Worm (Caenorhabditis elegans) whole organism, L2 larva: ENCODE results near the gene rpl-7A.

Experiments
- Y55F3AM.14 ChIP-seq: fragments of 200-800 bp; sonication (Bioruptor generic); optimal IDR thresholded peaks from 2 replicates; lab custom pipeline; 2018; ENCODE audit warnings: mild to moderate bottlenecking, missing genetic modification characterization, missing compliant biosample characterization
- aly-2 ChIP-seq: fragments of 150-350 bp; optimal IDR thresholded peaks from 2 replicates; lab custom pipeline; 2014; ENCODE audit warnings: missing biosample characterization, missing genetic modification characterization
- ama-1 ChIP-seq: fragments of 150-350 bp; optimal IDR thresholded peaks from 2 replicates; lab custom pipeline; 2018; ENCODE audit warnings: inconsistent platforms
- blmp-1 ChIP-seq: sonication (generic microtip); optimal IDR thresholded peaks from 2 replicates; lab custom pipeline; 2017; ENCODE audit warnings: missing genetic modification characterization, mild to moderate bottlenecking, missing compliant biosample characterization, antibody characterized with exemption, moderate library complexity; ENCODE audit not compliant: insufficient read depth
- crh-2 ChIP-seq: sonication (generic microtip); optimal IDR thresholded peaks from 2 replicates; lab custom pipeline; 2017; ENCODE audit warnings: missing biosample characterization, missing genetic modification characterization
- fos-1 ChIP-seq: fragments of 150-350 bp; optimal IDR thresholded peaks from 2 replicates; lab custom pipeline; 2014; ENCODE audit warnings: missing biosample characterization, missing genetic modification characterization
- mbf-1 ChIP-seq: sonication (generic microtip); optimal IDR thresholded peaks from 2 replicates; lab custom pipeline; 2017; ENCODE audit warnings: missing biosample characterization, missing genetic modification characterization
- nhr-11 ChIP-seq: fragments of 150-350 bp; optimal IDR thresholded peaks from 2 replicates; lab custom pipeline; 2014; ENCODE audit warnings: missing biosample characterization, missing genetic modification characterization
- skn-1 ChIP-seq: sonication (generic microtip); optimal IDR thresholded peaks from 2 replicates; lab custom pipeline; 2017; ENCODE audit warnings: missing biosample characterization, missing genetic modification characterization
- unc-39 ChIP-seq: fragments of 150-350 bp; optimal IDR thresholded peaks from 2 replicates; lab custom pipeline; 2014; ENCODE audit warnings: missing biosample characterization, missing genetic modification characterization
- unc-62 ChIP-seq: fragments of 150-350 bp; optimal IDR thresholded peaks from 2 replicates; lab custom pipeline; 2014; ENCODE audit warnings: missing biosample characterization, missing genetic modification reagents, missing genetic modification characterization
- ztf-11 ChIP-seq: sonication (generic microtip); optimal IDR thresholded peaks from 2 replicates; lab custom pipeline; 2017; ENCODE audit warnings: missing biosample characterization, missing genetic modification characterization

DNA sequence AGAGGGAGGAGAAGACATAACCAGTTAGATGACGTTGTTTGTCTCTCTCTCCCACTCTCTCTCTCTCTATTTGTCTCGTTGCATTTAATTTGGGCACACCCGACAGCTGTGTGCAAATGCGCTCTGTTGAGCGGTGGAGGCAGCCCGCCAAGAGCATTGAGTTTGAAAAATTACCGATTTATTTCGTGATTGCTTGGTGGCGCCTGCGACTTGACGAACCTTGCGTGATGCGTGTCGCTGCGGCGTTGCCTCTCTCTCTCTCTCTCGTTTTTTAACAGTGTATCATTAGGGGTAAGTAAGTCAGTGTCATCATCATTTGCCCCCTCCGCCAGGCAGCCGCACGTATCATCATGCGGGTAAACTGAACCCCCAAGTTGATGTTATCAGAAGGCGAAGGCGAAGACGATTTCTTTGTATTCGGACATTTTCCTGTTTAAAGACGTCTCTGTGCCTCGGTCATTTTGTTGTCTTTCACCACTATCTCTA is 15.7 kb upstream of the rpl-7A start:
- no peak for TF ChIP-seq nhr-11
- no peak for TF ChIP-seq ama-1 (lab: Kevin White, UChicago)
- TF ChIP-seq mbf-1: no peak
- TF ChIP-seq Y55F3AM.14 (GFP tag; lab: Kevin White, UChicago): peak; percentile 56
- TF ChIP-seq ztf-11 (tag; lab: Kevin White, UChicago): no peak
- no peak for TF ChIP-seq aly-2 (tag; lab: Kevin White, UChicago)
- no peak for TF ChIP-seq unc-62
- TF ChIP-seq unc-39 (tag; lab: Kevin White, UChicago): no peak
- peak; percentile 76 for TF ChIP-seq fos-1 (tag; lab: Kevin White, UChicago)
- no peak for TF ChIP-seq skn-1 (tag; lab: Kevin White, UChicago)
- TF ChIP-seq crh-2 (tag; lab: Kevin White, UChicago): peak; percentile 21
- TF ChIP-seq blmp-1: peak; percentile 36
